Worm (Caenorhabditis elegans): Measurements from ENCODE around the gene R05G6.10.

Gene R05G6.10

DNA sequence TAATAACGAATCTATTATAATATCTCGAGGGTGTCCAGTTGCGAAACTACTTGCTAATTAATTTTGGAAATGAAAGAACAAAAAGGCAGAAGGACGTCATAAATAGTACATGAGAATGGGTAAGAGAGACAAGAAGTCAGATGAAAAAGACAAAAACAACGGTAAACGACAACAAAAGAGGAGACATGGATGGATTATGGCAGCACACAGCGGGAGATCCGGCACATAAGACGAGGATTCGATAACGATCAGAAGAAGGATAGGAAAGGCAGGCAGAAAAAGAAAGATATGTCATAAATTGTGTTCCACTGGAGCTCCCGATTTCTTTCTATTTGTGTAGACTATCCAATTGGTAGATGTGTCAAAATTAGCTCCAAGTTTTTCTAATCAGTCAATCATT, 20.7 kb downstream of the R05G6.10 start:
- no peak for TF ChIP-seq him-1 (tag; optimal IDR thresholded peaks at IDR 0.05)
- TF ChIP-seq dao-5 (tag; optimal IDR thresholded peaks at IDR 0.05), result no peak
- TF ChIP-seq W03F9.2 (tag; optimal IDR thresholded peaks at IDR 0.05), result no peak

DNA sequence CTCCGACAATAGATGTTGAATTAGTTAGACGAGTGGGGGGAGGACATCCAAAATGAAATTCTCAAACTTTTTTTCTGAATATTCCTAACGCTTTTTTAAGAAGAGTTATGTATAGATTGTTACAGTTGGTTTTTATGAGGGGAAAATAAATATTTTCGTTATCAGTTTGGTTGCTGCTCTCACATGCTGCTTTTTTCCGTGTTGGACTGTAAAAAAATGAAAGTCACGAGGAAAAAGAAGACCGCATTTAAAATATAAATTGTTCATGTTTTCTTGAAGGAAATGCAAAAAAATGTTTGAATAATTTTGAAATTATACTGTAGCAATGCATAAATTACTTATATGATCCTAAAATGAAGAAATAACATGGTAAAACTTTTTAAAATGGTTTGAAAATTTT, 21.5 kb downstream of the R05G6.10 start:
- TF ChIP-seq W03F9.2 (tag; optimal IDR thresholded peaks at IDR 0.05) (no peak), him-1 (tag; optimal IDR thresholded peaks at IDR 0.05) (no peak), dao-5 (tag; optimal IDR thresholded peaks at IDR 0.05) (no peak)

DNA sequence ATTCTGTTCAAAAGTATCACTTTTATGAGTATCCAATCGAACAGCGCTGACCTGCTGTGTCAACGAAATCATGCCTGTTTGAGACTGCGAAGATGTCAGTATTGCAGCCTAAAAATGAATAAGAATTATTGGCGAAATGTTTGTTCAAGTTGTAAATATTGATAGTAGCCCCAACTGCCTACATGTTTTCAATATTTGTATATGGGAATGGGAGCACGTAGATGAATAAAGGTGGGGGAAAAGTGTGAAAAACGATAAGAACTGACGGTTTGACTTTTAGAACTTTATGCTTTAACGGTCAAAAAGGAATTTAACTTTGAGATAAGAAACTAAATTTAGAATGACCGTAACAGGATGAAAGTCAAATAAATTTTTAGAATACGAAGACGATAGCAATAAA, 22.1 kb downstream of the R05G6.10 start:
- TF ChIP-seq dao-5 (tag; optimal IDR thresholded peaks at IDR 0.05) (no peak), him-1 (tag; optimal IDR thresholded peaks at IDR 0.05) (no peak), W03F9.2 (tag; optimal IDR thresholded peaks at IDR 0.05) (no peak)

DNA sequence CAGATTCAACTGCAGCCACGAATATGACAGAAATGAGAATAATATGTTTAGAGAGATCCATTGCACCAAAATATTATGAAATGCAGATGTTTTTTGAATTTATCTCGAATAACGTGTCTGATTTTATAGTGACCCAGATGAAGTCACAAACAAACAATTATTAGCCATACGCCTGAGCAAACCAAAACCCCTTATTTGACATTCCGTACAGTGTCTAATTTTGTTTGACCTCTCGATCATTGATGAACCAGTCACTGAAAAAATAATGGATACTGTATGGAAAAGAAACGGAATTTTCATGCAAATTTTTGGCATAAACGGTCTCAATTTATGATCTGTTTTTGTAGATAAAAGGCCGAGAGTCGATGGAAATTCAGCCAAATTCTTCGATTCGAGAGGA, 26.2 kb downstream of the R05G6.10 start, which contains the start of the genes R05G6.9 and R05G6.3:
TSS of gene R05G6.9 (minus strand) at position 101 of the 400 bp plus-strand sequence.
TSS of gene R05G6.3 (plus strand) at position 386 of the 400 bp plus-strand sequence.
- TF ChIP-seq him-1 (tag; optimal IDR thresholded peaks at IDR 0.05) (no peak), W03F9.2 (tag; optimal IDR thresholded peaks at IDR 0.05) (no peak), dao-5 (tag; optimal IDR thresholded peaks at IDR 0.05) (no peak)

DNA sequence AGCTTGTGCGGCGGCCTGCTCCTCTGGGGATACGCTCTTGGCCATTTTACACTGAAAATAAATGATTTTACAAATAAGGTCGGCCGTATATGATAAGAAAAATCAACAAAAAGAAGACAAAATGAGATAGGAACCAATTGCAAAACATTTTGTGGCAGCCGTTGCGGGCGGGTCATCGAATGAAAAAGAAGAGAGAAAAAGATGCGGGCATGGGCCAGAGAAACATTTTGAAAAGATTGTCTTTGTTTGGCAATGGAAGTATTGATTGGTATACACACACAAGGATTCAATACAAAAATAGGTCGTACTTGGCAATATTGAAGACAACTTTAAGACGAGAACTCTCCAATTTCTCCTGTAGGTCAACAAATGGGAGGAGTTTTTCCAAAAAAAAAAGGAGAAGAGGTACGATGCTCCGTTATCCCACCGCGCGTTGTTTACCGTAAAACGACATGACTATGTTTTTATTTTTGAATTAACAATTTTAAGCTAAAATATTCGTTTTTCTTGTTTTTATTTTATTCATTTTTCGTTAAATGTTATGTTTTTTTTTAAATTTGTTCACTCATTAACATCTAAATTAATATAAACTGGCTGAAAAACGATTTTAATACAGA, 29.6 kb downstream of the R05G6.10 start, which contains the start of the genes plc-4 and R05G6.4:
TSS of gene plc-4 (minus strand) at position 51 of the 617 bp plus-strand sequence.
TSS of gene R05G6.4 (plus strand) at position 617 of the 617 bp plus-strand sequence.
- TF ChIP-seq W03F9.2 (tag; optimal IDR thresholded peaks at IDR 0.05), result no peak
- no peak for TF ChIP-seq him-1 (tag; optimal IDR thresholded peaks at IDR 0.05)
- no peak for TF ChIP-seq dao-5 (tag; optimal IDR thresholded peaks at IDR 0.05)

DNA sequence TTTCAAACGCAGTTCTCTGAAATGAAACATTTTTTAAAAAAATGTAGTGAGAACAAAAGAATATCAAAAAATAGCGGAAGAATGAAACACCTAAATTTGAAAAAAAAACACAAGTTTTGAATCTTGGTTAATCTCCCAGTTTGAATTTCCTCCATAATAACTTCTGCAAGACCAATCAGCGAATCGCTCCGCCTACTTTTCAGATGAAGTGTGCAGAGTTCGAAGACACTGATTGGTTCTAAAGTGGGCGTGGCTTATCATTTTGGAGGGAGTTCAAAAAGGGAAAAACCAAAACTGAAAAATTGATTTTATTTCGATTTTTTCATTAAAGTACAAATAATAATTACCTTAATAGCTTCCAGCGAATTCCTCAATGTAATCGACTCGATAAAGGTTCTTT, 31.5 kb downstream of the R05G6.10 start:
- TF ChIP-seq dao-5 (tag; optimal IDR thresholded peaks at IDR 0.05) (no peak), W03F9.2 (tag; optimal IDR thresholded peaks at IDR 0.05) (no peak), him-1 (tag; optimal IDR thresholded peaks at IDR 0.05) (no peak)

DNA sequence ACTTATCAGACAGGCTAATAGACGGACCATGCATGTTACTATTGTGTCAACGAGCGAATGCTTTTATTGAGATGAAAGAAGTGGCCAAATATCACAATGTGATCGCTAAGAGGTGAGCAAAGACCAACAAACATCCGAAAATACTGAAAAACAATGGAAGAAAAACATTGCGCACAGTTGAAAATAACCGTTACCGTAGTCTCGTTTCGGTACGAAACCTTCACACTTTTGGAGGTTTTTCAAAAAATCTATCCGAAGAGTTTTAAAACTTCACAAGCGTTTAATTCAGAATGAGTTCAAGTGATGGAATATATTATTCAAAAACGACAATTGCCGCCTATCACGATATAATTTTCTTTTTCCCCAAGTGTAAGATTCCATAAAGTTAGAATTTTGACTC, 33.5 kb downstream of the R05G6.10 start:
- TF ChIP-seq dao-5 (tag; optimal IDR thresholded peaks at IDR 0.05) (no peak), W03F9.2 (tag; optimal IDR thresholded peaks at IDR 0.05) (no peak), him-1 (tag; optimal IDR thresholded peaks at IDR 0.05) (no peak)

DNA sequence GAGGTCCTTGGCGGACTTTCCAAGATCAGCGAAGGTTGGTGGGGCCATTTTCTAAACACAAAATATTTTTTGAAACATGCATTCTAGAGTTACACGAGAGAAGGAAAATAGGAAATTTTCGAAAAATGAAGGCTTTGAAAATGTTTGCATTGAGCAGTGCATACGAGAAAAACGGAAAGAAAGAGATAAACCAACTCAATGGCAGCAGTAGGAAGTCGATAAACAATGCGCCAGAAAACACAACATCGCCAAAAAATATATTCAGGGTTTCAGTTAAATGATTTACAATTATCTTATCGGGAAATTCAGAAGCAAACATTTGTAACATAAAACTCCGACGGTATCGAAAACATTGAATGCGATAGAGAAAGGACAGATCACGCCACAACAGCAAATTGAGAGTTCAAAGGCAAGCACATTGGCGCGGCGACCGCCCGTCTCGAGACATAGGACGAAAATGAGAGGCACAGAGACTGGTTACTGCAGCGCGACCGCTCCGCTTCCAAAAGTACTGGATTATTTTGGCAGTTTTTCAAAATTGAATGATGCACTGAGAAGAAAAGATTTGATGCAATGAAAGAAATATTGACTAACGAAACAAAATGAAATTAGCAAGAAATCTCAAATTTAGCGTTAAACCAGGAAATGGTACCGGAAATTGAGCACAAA, 34.4 kb downstream of the R05G6.10 start, which contains the start of the genes vdac-1 and R05G6.5:
TSS of gene vdac-1 (minus strand) at position 51 of the 669 bp plus-strand sequence.
TSS of gene R05G6.5 (plus strand) at position 527 of the 669 bp plus-strand sequence.
- TF ChIP-seq W03F9.2 (tag; optimal IDR thresholded peaks at IDR 0.05) (no peak), him-1 (tag; optimal IDR thresholded peaks at IDR 0.05) (no peak), dao-5 (tag; optimal IDR thresholded peaks at IDR 0.05) (no peak)

DNA sequence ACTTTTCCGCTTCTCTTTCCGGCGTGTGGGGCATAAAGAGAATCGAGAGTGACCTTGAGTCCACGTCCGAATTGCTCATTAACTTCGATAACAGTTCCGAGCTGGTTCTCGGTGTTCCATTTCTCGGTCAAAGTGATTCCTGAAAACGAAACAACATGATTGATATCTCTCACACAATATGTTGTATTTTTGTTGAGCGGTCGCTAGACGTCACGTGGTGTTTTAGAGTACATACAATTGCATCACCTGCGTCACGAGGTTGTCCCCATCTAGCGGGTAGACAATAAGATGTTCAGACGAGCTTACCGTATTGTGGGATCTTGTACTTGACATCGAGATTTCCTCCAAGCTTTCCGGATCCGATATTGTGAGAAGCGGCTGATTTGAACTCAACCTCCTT, 35.0 kb downstream of the R05G6.10 start:
- no peak for TF ChIP-seq dao-5 (tag; optimal IDR thresholded peaks at IDR 0.05)
- no peak for TF ChIP-seq him-1 (tag; optimal IDR thresholded peaks at IDR 0.05)
- TF ChIP-seq W03F9.2 (tag; optimal IDR thresholded peaks at IDR 0.05), result no peak

DNA sequence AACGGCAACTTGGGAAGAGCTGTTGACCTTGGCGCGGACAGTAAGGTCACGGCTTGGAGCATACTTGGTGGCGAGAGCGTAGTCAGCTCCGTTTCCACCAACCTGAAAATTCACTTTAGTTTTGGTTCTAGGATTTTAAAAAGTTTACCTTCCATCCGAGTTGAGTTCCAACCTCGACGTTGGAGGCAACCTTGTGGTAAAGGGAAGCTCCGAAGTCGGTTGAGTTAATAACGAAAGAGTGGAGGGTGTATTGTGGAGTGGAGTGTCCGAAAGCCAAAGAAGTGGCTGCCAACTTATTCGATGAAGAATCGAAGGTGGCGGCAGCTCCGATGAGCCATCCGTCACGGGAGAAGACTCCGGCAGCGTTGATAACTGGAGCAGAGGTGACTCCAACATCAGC, 35.6 kb downstream of the R05G6.10 start:
- TF ChIP-seq dao-5 (tag; optimal IDR thresholded peaks at IDR 0.05) (no peak), him-1 (tag; optimal IDR thresholded peaks at IDR 0.05) (no peak), W03F9.2 (tag; optimal IDR thresholded peaks at IDR 0.05) (no peak)

DNA sequence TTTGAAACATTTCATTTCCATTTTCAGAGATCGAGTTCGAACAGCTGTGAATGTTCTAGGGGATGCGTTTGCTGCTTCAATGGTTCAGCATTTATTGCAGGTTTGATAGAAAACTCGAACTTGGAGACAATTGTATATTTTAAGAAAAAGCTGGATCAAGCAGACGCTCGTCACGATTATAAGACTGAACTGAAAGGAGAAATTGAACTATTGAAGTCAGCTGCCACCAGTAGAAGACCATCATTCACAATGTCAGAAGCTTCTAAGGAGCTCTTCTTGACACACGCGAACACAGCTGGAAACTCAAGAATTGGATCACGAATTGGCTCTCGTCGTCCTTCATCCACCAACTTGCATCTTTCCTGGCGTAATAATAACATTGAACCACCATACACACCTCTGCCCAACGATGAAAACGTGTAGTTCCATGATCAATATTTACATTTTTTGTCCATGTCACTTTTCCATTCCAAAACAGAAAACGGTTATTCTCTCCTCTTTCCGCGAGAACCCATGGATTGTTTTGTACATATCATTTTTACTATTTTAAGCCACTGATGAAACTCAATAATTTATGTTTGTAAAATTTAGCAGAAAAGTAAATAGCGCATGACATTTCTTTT, 36.4 kb downstream of the R05G6.10 start:
- no peak for TF ChIP-seq W03F9.2 (tag; optimal IDR thresholded peaks at IDR 0.05)
- no peak for TF ChIP-seq dao-5 (tag; optimal IDR thresholded peaks at IDR 0.05)
- no peak for TF ChIP-seq him-1 (tag; optimal IDR thresholded peaks at IDR 0.05)

DNA sequence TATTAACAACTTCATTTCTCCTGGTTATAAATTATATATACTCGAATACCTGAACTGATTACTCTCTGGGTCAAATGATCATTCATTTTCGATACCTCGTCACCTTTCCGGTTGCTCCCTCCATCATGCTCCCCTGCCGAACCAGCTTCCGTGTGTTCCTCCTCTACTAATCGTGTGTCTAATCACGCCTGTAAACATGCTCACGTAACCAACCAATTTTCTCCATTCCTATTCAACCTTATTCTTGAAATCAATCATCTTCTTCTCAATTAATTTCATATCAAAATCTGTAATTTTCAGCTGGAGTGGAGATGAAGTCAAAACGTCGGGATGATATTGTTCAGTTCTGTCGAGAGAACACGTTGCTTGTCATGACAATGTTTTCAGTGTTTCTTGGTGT, 39.0 kb downstream of the R05G6.10 start, which contains the start of gene glt-6:
TSS of gene glt-6 (plus strand) at position 301 of the 400 bp plus-strand sequence.
- no peak for TF ChIP-seq dao-5 (tag; optimal IDR thresholded peaks at IDR 0.05)

DNA sequence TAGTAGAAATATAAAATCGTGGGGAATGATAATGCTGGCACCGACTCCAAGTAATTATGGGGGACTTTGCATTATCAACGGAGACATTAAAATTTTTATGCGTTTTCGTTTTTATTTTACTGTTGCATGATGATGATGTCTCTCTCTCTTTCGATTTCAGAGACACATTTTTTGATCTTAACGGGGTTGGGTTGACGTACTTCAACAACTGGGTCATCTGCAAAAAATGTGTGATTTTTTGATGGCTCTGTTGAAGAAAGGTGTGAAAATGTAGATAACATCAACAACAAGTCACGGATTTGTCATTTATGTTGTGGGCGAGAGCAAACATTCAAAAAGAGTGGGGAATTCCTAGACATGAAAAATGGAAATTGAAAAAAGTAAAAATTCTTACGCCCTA, 41.0 kb downstream of the R05G6.10 start, which contains the start of gene F55G1.15:
TSS of gene F55G1.15 (minus strand) at position 101 of the 400 bp plus-strand sequence.
- no peak for TF ChIP-seq him-1 (tag; optimal IDR thresholded peaks at IDR 0.05)
- no peak for TF ChIP-seq W03F9.2 (tag; optimal IDR thresholded peaks at IDR 0.05)
- TF ChIP-seq dao-5 (tag; optimal IDR thresholded peaks at IDR 0.05), result no peak

DNA sequence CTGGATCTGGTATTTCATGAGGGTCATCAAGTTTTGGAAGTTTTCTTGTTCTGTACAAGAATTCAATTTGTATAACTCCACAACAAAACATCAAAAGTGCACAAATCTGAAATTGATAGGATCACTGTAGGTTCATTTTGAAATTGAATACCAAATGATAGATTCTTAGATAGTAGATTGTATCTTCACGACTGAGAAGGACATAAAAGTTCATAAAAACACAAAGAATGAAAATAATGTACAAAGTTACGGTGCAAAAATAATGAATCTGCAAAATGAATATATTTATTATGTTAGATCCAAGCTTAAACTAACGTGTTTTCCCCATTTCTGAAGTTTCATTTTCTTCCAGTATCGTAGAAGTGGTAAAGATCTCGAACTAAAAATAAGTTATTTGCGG, 41.4 kb downstream of the R05G6.10 start:
- TF ChIP-seq dao-5 (tag; optimal IDR thresholded peaks at IDR 0.05), result no peak
- no peak for TF ChIP-seq him-1 (tag; optimal IDR thresholded peaks at IDR 0.05)
- TF ChIP-seq W03F9.2 (tag; optimal IDR thresholded peaks at IDR 0.05), result no peak

Data from whole organism, L4/young adult.